2 fruit fly cellular contexts compared by ENCODE assay signal in the genomic region with DNA sequence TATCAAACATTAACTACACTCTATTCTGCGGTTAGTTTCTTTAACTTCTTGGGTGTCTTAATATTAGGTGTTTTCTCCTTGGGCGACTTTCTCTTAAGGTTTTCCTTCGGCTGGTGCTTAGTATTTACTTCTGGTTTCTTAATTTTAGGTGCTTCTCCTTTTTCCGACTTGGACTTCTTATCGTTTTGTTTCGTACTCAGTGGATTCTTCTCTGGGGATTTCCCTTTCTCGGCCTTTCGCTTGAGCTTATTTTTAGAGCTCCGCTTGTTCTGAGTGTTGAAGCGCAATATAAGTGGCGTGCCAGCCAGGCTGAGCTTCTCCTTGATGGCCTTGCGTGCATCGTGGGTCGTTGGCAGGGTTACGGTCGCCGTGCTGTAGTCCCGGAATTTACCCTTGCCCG.
TF ChIP-seq lines count a peak whose summit lies in the region.

No protein-coding gene starts in this region.

- TF ChIP-seq CTCF in whole organism, embryonic (GFP tag; optimal IDR thresholded peaks at IDR 0.05; lab: Kevin White, UChicago), result no peak

TF ChIP-seq in whole organism, embryonic, 481 proteins besides CTCF, POLR2A, EP300 and RAD21:
- no peak for TF ChIP-seq Fer3 (tag; optimal IDR thresholded peaks at IDR 0.05; lab: Kevin White, UChicago)
- TF ChIP-seq CG7963 (GFP tag; IDR thresholded peaks at IDR 0.05; lab: Robert Waterston, UW; ENCODE audit: partially characterized antibody), result 0 out of 3 replicates have a peak, but pooled peaks have one; percentile 15
- no peak for TF ChIP-seq Taf1 (GFP tag; IDR thresholded peaks at IDR 0.05; lab: Robert Waterston, UW)
TF ChIP-seq in whole organism, embryonic: peak in this region for 1.

TF ChIP-seq in whole organism, wandering third instar larva, 38 proteins besides CTCF, POLR2A, EP300 and RAD21:
- TF ChIP-seq sv (GFP tag; optimal IDR thresholded peaks at IDR 0.05; lab: Kevin White, UChicago) (no peak), Rel (GFP tag; optimal IDR thresholded peaks at IDR 0.05; lab: Kevin White, UChicago) (no peak), Rel (tag; optimal IDR thresholded peaks at IDR 0.05; lab: Kevin White, UChicago) (peak; percentile 98), usp (GFP tag; optimal IDR thresholded peaks at IDR 0.05; lab: Kevin White, UChicago) (no peak)
